Worm (Caenorhabditis elegans): ENCODE measurements around the gene nhr-262.

The nhr-262 gene

DNA sequence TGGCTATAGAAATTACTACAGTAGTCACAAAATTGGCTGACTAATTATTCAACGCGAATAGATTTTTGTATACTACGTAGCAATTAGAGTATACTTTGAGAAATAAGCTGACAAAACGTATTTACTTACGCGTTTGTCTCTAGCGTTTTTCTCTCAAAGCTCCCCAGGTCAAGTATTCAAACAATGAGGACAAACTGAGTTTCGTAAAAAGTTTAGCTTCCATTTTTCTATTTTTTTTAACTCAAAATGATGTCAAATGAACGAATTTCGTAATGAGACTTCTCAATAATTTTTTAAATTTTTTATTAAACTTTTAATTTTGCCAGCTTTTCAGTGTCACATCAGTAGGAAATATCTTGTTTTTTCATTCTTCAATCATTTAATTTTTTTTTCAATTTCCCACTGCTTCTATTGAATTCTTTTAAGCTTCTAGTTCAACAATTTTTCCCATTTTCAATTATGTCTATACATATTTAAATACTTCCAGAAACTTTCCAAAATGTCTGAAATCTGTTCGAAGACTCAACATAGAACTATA is 15.9 kb upstream of the nhr-262 start, which contains the start of the genes ifas-2 and fbxa-44:
TSS of gene ifas-2 (minus strand) at position 101 of the 538 bp plus-strand sequence.
TSS of gene fbxa-44 (plus strand) at position 488 of the 538 bp plus-strand sequence.
- TF ChIP-seq tbx-11 (GFP tag; IDR thresholded peaks at IDR 0.05), result no peak

- TF ChIP-seq tbx-11 (GFP tag; IDR thresholded peaks at IDR 0.05) (no peak), ama-1 (optimal IDR thresholded peaks at IDR 0.05) (no peak), hmbx-1 (tag; optimal IDR thresholded peaks at IDR 0.05) (no peak), ets-7 (tag; optimal IDR thresholded peaks at IDR 0.05) (no peak)
These were observed 11.3 kb upstream of the nhr-262 start, which contains the start of gene F09C6.15 for ce11 chrV:16893440-16893839. Gene F09C6.15, plus strand, starts transcription at chrV:16893740.

ce11 chrV:16899355-16899754 is 5.4 kb upstream of the nhr-262 start, which contains the start of gene fbxa-45:
Gene fbxa-45, minus strand, starts transcription at chrV:16899455.
- no peak for TF ChIP-seq tra-4 (tag; optimal IDR thresholded peaks at IDR 0.05)
- no peak for TF ChIP-seq tbx-37 (GFP tag; conservative IDR thresholded peaks at IDR 0.05)
- no peak for TF ChIP-seq pes-1 (GFP tag; IDR thresholded peaks at IDR 0.05)
- TF ChIP-seq ama-1 (optimal IDR thresholded peaks at IDR 0.05), result no peak
- no peak for TF ChIP-seq aly-1 (tag; optimal IDR thresholded peaks at IDR 0.05)
- TF ChIP-seq B0310.2 (tag; optimal IDR thresholded peaks at IDR 0.05), result no peak
- no peak for TF ChIP-seq ceh-36 (tag; optimal IDR thresholded peaks at IDR 0.05)
- no peak for TF ChIP-seq hmg-4 (GFP tag; optimal IDR thresholded peaks at IDR 0.05)
- TF ChIP-seq tbx-11 (GFP tag; IDR thresholded peaks at IDR 0.05), result no peak
- TF ChIP-seq flt-1 (GFP tag; IDR thresholded peaks at IDR 0.05), result no peak
- TF ChIP-seq ets-7 (tag; optimal IDR thresholded peaks at IDR 0.05), result no peak
- no peak for TF ChIP-seq hmbx-1 (tag; optimal IDR thresholded peaks at IDR 0.05)
- no peak for TF ChIP-seq hnd-1 (tag; optimal IDR thresholded peaks at IDR 0.05)
- no peak for TF ChIP-seq sea-1 (GFP tag; conservative IDR thresholded peaks at IDR 0.05)
- no peak for TF ChIP-seq scrt-1 (GFP tag; IDR thresholded peaks at IDR 0.05)
- no peak for TF ChIP-seq F13C5.2 (tag; optimal IDR thresholded peaks at IDR 0.05)
- no peak for TF ChIP-seq ceh-13 (GFP tag; optimal IDR thresholded peaks at IDR 0.05)

ce11 chrV:16902726-16903125 is 2.0 kb upstream of the nhr-262 start, which contains the start of gene srd-68:
Gene srd-68, minus strand, starts transcription at chrV:16902826.
- TF ChIP-seq ceh-36 (tag; optimal IDR thresholded peaks at IDR 0.05) (no peak), ceh-13 (GFP tag; optimal IDR thresholded peaks at IDR 0.05) (no peak), tbx-37 (GFP tag; conservative IDR thresholded peaks at IDR 0.05) (no peak), sea-1 (GFP tag; conservative IDR thresholded peaks at IDR 0.05) (no peak), scrt-1 (GFP tag; IDR thresholded peaks at IDR 0.05) (no peak), aly-1 (tag; optimal IDR thresholded peaks at IDR 0.05) (no peak), hmbx-1 (tag; optimal IDR thresholded peaks at IDR 0.05) (no peak)

DNA sequence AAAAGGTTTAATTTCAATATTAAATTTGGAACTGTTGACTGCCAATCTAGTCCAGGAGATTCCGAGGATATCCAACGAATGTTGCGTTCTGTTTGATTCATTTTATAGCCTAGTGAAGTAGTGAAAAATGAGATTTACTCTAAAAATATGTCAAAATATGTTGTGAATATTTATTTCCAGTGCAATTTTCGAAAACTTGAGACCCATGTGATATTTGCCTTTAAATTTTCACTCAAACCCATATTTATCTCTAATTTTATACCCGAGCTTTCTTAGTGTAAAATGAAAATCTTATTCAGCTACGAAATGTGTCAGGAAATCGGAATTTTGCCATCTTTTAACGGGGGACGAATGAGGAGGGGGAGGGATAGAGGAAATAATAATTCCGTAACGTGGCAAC is 5.2 kb downstream of the nhr-262 start, which contains the start of gene F09C6.16:
TSS of gene F09C6.16 (minus strand) at position 101 of the 400 bp plus-strand sequence.
- no peak for TF ChIP-seq ama-1 (optimal IDR thresholded peaks at IDR 0.05)
- TF ChIP-seq aly-1 (tag; optimal IDR thresholded peaks at IDR 0.05), result no peak
- TF ChIP-seq ceh-36 (tag; optimal IDR thresholded peaks at IDR 0.05), result no peak
- no peak for TF ChIP-seq ceh-13 (GFP tag; optimal IDR thresholded peaks at IDR 0.05)
- TF ChIP-seq tbx-11 (GFP tag; IDR thresholded peaks at IDR 0.05), result no peak
- TF ChIP-seq F13C5.2 (tag; optimal IDR thresholded peaks at IDR 0.05), result no peak
- no peak for TF ChIP-seq tra-4 (tag; optimal IDR thresholded peaks at IDR 0.05)
- TF ChIP-seq tbx-37 (GFP tag; conservative IDR thresholded peaks at IDR 0.05), result no peak
- no peak for TF ChIP-seq pes-1 (GFP tag; IDR thresholded peaks at IDR 0.05)
- TF ChIP-seq B0310.2 (tag; optimal IDR thresholded peaks at IDR 0.05), result no peak
- no peak for TF ChIP-seq hnd-1 (tag; optimal IDR thresholded peaks at IDR 0.05)
- no peak for TF ChIP-seq ets-7 (tag; optimal IDR thresholded peaks at IDR 0.05)
- no peak for TF ChIP-seq flt-1 (GFP tag; IDR thresholded peaks at IDR 0.05)
- TF ChIP-seq hmbx-1 (tag; optimal IDR thresholded peaks at IDR 0.05), result no peak
- TF ChIP-seq hmg-4 (GFP tag; optimal IDR thresholded peaks at IDR 0.05), result no peak
- TF ChIP-seq scrt-1 (GFP tag; IDR thresholded peaks at IDR 0.05), result no peak
- no peak for TF ChIP-seq sea-1 (GFP tag; conservative IDR thresholded peaks at IDR 0.05)

DNA sequence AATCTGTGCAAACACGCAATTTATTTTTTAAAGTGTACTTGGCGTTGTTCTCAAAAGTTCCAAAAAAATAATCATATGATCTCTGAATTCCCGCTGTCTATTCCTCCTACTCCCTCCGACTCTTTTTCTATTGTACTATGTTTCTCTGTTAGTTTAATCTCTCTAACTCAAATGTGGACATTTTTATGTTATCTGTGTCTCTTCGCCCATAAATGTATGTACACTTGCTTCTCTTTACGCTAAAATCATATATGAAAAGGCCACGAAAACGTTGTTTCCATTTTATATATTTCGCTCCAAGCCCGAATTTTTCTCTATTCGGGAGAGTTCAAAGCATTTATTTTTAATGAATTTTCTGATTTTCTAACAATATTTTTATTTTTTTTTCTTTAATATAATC is 6.2 kb downstream of the nhr-262 start:
- TF ChIP-seq F13C5.2 (tag; optimal IDR thresholded peaks at IDR 0.05), result no peak

DNA sequence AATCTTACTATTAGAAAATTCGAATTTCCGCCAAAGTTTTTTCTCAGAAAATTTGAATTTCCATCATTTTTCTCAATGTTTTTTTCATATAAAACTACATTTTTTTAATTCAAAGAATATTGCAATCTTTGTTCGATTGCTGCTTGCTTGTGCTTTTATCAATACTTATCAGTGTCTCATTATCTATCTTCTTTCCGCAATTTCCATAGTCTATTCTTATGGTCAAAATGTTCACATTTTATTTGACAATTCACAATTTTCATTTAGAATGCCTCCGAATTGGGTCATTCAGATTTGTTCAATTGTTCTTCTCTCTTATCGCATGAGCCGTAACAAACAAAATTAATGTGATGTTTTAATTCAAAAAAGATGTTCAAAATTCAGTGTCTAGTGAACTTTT is 6.6 kb downstream of the nhr-262 start:
- no peak for TF ChIP-seq sea-1 (GFP tag; conservative IDR thresholded peaks at IDR 0.05)
- no peak for TF ChIP-seq scrt-1 (GFP tag; IDR thresholded peaks at IDR 0.05)

- no peak for TF ChIP-seq pes-1 (GFP tag; IDR thresholded peaks at IDR 0.05)
- no peak for TF ChIP-seq hmg-4 (GFP tag; optimal IDR thresholded peaks at IDR 0.05)
- no peak for TF ChIP-seq ets-7 (tag; optimal IDR thresholded peaks at IDR 0.05)
- no peak for TF ChIP-seq tbx-11 (GFP tag; IDR thresholded peaks at IDR 0.05)
These were observed 7.2 kb downstream of the nhr-262 start, which contains the start of gene nhr-116 for ce11 chrV:16911934-16912333. Gene nhr-116, plus strand, starts transcription at chrV:16912234.

ce11 chrV:16916079-16916478 is 11.4 kb downstream of the nhr-262 start, which contains the start of gene F09C6.10:
Gene F09C6.10, minus strand, starts transcription at chrV:16916179.
- TF ChIP-seq ets-7 (tag; optimal IDR thresholded peaks at IDR 0.05) (no peak), tbx-11 (GFP tag; IDR thresholded peaks at IDR 0.05) (no peak), hmbx-1 (tag; optimal IDR thresholded peaks at IDR 0.05) (no peak), pes-1 (GFP tag; IDR thresholded peaks at IDR 0.05) (no peak), flt-1 (GFP tag; IDR thresholded peaks at IDR 0.05) (no peak), ceh-36 (tag; optimal IDR thresholded peaks at IDR 0.05) (no peak), hmg-4 (GFP tag; optimal IDR thresholded peaks at IDR 0.05) (no peak)

Data from whole organism, early embryonic.